Worm (Caenorhabditis elegans): ENCODE measurements around the gene der-2.

The der-2 gene

DNA sequence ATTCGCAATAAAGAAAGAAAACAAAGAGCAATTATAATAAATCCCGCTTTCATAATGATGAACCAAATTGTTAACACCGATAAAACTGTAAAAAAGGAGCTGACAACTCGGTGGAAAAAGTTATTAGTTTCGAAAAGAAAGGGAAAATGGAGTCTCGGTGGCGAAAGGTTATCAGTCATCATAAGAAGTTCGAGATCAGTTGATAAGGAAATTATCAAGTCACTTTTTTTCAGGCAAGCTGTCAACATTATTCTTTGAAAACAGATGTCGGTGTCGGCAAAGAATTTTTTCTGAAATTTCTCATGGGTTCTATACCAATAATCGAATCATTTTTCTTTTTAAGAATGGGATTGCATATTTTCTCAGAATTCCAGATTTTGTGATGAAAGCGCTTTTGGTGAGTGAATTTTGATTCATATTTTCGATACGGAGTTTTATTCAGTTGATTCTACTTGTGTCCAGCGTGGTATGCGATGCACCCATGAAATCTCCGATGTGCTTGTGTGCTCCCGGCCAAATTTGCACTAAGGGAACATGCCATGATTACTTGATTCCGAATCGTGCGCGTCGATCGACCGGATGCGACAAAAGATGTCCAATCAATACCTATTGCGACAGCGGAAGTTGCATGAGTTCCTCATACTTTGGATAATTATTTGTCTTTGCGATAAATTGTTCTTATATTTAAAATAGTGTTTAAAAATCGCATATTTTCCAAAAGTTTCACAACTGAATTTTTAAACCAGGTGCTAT, 34.5 kb downstream of the der-2 start, which contains the start of the genes F37C12.21 and F37C12.10:
TSS of gene F37C12.21 (plus strand) at position 58 of the 753 bp plus-strand sequence.
TSS of gene F37C12.10 (minus strand) at position 85 of the 753 bp plus-strand sequence.
- TF ChIP-seq sem-2 (GFP tag; optimal IDR thresholded peaks at IDR 0.05) (no peak), hlh-1 (tag; optimal IDR thresholded peaks at IDR 0.05) (no peak), pha-4 (tag; optimal IDR thresholded peaks at IDR 0.05) (no peak), drap-1 (GFP tag; optimal IDR thresholded peaks at IDR 0.05) (no peak), snpc-4 (tag; optimal IDR thresholded peaks at IDR 0.05) (no peak), ceh-39 (tag; optimal IDR thresholded peaks at IDR 0.05) (no peak), ztf-11 (tag; optimal IDR thresholded peaks at IDR 0.05) (no peak), nhr-12 (tag; optimal IDR thresholded peaks at IDR 0.05) (no peak), mep-1 (tag; optimal IDR thresholded peaks at IDR 0.05) (no peak), nhr-28 (tag; optimal IDR thresholded peaks at IDR 0.05) (no peak), lin-13 (tag; optimal IDR thresholded peaks at IDR 0.05) (no peak), mls-2 (tag; optimal IDR thresholded peaks at IDR 0.05) (no peak), ces-1 (GFP tag; optimal IDR thresholded peaks at IDR 0.05) (no peak), bed-3 (GFP tag; optimal IDR thresholded peaks at IDR 0.05) (no peak), nhr-237 (tag; optimal IDR thresholded peaks at IDR 0.05) (no peak), ceh-43 (GFP tag; optimal IDR thresholded peaks at IDR 0.05) (no peak), zip-8 (tag; optimal IDR thresholded peaks at IDR 0.05) (no peak)

DNA sequence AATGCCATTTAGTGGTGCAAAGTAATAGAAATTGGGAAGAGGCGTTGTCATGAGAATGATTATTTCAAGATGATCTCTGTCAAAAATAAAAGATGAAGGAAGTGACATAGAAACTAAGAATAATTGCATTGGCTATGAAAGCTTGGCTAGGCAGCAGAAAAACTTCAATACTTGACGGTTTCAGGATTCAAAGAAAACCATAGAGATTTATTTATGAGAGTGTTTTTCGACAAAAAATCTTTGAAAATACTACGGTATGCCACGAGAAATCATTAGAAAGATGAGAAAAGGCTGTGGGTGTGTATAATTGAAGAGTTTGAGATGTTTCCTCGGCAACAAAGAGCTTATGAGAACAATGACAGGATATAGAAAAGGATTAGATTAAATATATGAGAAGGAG, 37.5 kb downstream of the der-2 start, which contains the start of gene F37C12.14:
TSS of gene F37C12.14 (minus strand) at position 101 of the 400 bp plus-strand sequence.
- no peak for TF ChIP-seq cnd-1 (tag; optimal IDR thresholded peaks at IDR 0.05)
- TF ChIP-seq snpc-4 (tag; optimal IDR thresholded peaks at IDR 0.05) = no peak
- TF ChIP-seq ceh-39 (tag; optimal IDR thresholded peaks at IDR 0.05) = no peak
- TF ChIP-seq sem-2 (GFP tag; optimal IDR thresholded peaks at IDR 0.05) = no peak
- TF ChIP-seq elt-1 (tag; optimal IDR thresholded peaks at IDR 0.05; ENCODE audit: borderline replicate concordance, insufficient read depth) = no peak
- no peak for TF ChIP-seq unc-120 (tag; optimal IDR thresholded peaks at IDR 0.05; ENCODE audit: poor library complexity, severe bottlenecking)

DNA sequence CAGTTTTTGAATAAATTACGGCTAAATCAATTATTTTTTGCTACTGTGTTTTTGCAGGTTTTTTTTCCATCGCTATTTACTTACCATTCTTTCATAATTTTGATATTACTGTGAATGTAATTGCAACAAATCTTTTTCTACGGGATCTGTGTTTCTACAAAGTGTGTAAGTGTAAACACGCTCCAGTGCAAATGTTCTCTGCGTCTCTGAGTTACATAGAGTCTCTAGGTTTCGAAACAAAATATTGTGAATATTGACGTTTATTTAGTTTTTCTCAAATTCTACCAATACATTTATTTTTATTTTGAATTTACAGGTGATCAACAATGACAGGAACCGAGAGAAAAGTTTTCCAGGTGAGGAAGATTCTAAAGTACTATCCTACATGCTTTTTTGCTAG, 38.9 kb downstream of the der-2 start, which contains the start of gene yju-2:
TSS of gene yju-2 (plus strand) at position 315 of the 400 bp plus-strand sequence.
- TF ChIP-seq ces-1 (GFP tag; optimal IDR thresholded peaks at IDR 0.05) (peak; percentile 69), flh-1 (GFP tag; optimal IDR thresholded peaks at IDR 0.05) (no peak), pha-4 (tag; optimal IDR thresholded peaks at IDR 0.05) (peak; percentile 82), sptf-1 (tag; optimal IDR thresholded peaks at IDR 0.05) (peak; percentile 4), nhr-237 (tag; optimal IDR thresholded peaks at IDR 0.05) (peak; percentile 47), lsy-2 (tag; optimal IDR thresholded peaks at IDR 0.05) (peak; percentile 70), unc-39 (tag; optimal IDR thresholded peaks at IDR 0.05) (no peak), ceh-39 (tag; optimal IDR thresholded peaks at IDR 0.05) (peak; percentile 24), drap-1 (GFP tag; optimal IDR thresholded peaks at IDR 0.05) (no peak), ztf-11 (tag; optimal IDR thresholded peaks at IDR 0.05) (no peak), tbx-8 (GFP tag; optimal IDR thresholded peaks at IDR 0.05) (no peak)

DNA sequence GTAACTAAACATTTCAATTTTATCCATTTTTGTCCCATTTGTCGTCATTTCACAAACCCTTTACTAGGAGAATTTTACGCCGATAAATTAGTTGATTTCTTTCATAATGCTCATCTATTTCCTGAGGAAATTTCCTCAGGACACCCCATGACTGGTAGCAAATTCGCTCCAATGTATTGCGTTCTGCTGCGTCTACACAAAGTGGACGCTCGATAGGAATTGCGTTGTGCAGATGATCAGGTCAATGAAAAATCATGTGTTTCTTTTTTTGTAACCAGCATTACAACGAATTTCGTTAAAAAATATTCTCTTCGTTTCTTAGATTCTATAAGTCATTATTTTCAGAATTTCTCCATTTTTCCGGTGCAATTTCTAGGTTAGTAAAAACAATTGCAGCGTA, 41.1 kb downstream of the der-2 start, which contains the start of gene epg-4:
TSS of gene epg-4 (plus strand) at position 346 of the 400 bp plus-strand sequence.
- TF ChIP-seq mep-1 (tag; optimal IDR thresholded peaks at IDR 0.05) = peak; percentile 67
- no peak for TF ChIP-seq ham-2 (GFP tag; optimal IDR thresholded peaks at IDR 0.05)
- TF ChIP-seq mls-2 (tag; optimal IDR thresholded peaks at IDR 0.05) = peak; percentile 12
- peak; percentile 41 for TF ChIP-seq sptf-1 (tag; optimal IDR thresholded peaks at IDR 0.05)
- peak; percentile 8 for TF ChIP-seq hlh-1 (tag; optimal IDR thresholded peaks at IDR 0.05)
- peak; percentile 7 for TF ChIP-seq lsy-2 (tag; optimal IDR thresholded peaks at IDR 0.05)
- no peak for TF ChIP-seq flh-1 (GFP tag; optimal IDR thresholded peaks at IDR 0.05)
- no peak for TF ChIP-seq bed-3 (GFP tag; optimal IDR thresholded peaks at IDR 0.05)

DNA sequence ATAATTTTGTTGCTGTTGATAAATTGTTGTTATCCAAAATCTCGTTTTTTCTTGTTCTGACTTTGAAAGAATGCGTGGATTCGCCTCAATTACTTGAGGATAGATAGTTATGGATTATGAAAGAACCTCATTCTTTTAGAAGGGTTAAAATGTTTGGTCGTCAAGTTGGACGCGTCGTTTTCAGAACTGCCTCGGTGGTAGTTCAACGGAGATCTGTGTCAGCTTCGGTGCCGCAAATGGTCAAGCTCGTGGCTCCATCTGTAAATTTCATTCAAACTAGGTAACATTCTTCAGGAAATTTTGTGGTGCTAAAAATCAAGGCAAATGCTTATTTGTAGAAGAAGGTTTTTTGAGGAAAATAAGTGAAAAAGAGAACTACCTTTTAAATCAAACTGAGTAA, 42.3 kb downstream of the der-2 start, which contains the start of gene ndab-2:
TSS of gene ndab-2 (plus strand) at position 140 of the 400 bp plus-strand sequence.
- TF ChIP-seq nhr-12 (tag; optimal IDR thresholded peaks at IDR 0.05) (no peak), lin-13 (tag; optimal IDR thresholded peaks at IDR 0.05) (no peak), pha-4 (tag; optimal IDR thresholded peaks at IDR 0.05) (no peak), nhr-76 (tag; optimal IDR thresholded peaks at IDR 0.05) (no peak), ztf-11 (tag; optimal IDR thresholded peaks at IDR 0.05) (no peak), ceh-43 (GFP tag; optimal IDR thresholded peaks at IDR 0.05) (no peak), ces-1 (GFP tag; optimal IDR thresholded peaks at IDR 0.05) (no peak), hlh-1 (tag; optimal IDR thresholded peaks at IDR 0.05) (no peak), elt-1 (tag; optimal IDR thresholded peaks at IDR 0.05; ENCODE audit: borderline replicate concordance, insufficient read depth) (no peak), sptf-1 (tag; optimal IDR thresholded peaks at IDR 0.05) (no peak), ceh-39 (tag; optimal IDR thresholded peaks at IDR 0.05) (no peak)
